Worm (Caenorhabditis elegans): ENCODE data around the gene C37E2.10.
"Not testable (repeated sequence)": the region's sequence is repeated elsewhere in the genome, so short reads cannot be mapped to it uniquely, and the experiment has no call there.

C37E2.10 gene

DNA sequence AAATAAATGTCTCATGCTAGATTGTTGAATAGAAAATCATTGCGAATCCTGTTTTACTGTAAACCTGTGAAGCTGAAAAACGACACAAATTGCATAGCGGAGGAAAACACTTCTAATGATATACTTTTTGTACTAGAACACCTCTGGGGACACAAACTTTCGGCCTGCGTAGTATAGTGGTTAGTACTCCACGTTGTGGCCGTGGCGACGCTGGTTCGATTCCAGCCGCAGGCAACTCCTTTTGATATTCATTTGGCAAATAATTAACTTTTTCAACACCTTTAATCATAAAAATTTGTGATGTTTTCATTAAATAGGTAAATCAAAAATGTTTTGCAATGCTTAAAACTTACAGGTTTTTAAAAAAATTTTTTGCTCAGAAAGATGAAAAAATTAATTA, 43.9 kb upstream of the C37E2.10 start (continued):
- TF ChIP-seq ceh-20 (GFP tag; IDR thresholded peaks at IDR 0.05), result 0 out of 2 replicates have a peak, but pooled peaks have one; percentile 27
- TF ChIP-seq nhr-76 (tag; optimal IDR thresholded peaks at IDR 0.05), result no peak
- TF ChIP-seq mxl-3 (GFP tag; optimal IDR thresholded peaks at IDR 0.05), result no peak
- TF ChIP-seq sdz-12 (GFP tag; optimal IDR thresholded peaks at IDR 0.05), result no peak
- no peak for TF ChIP-seq nhr-25 (tag; optimal IDR thresholded peaks at IDR 0.05; ENCODE audit: borderline replicate concordance, insufficient read depth)
- TF ChIP-seq zip-11 (GFP tag; IDR thresholded peaks at IDR 0.05), result no peak
- TF ChIP-seq tag-97 (GFP tag; IDR thresholded peaks at IDR 0.05), result no peak
- no peak for TF ChIP-seq F44E2.7 (GFP tag; IDR thresholded peaks at IDR 0.05)
- no peak for TF ChIP-seq ces-1 (GFP tag; optimal IDR thresholded peaks at IDR 0.05)
- no peak for TF ChIP-seq Y5F2A.4 (GFP tag; optimal IDR thresholded peaks at IDR 0.05)
- no peak for TF ChIP-seq nhr-102 (tag; optimal IDR thresholded peaks at IDR 0.05)
- no peak for TF ChIP-seq zfp-2 (tag; optimal IDR thresholded peaks at IDR 0.05)
- TF ChIP-seq nhr-28 (tag; optimal IDR thresholded peaks at IDR 0.05), result no peak
- TF ChIP-seq F10B5.3 (tag; optimal IDR thresholded peaks at IDR 0.05), result no peak
- peak; percentile 39 for TF ChIP-seq dmd-6 (GFP tag; IDR thresholded peaks at IDR 0.05)
- no peak for TF ChIP-seq ztf-11 (tag; optimal IDR thresholded peaks at IDR 0.05)
- no peak for TF ChIP-seq hif-1 (tag; optimal IDR thresholded peaks at IDR 0.05)
- peak; percentile 47; the same call in 1 of the 2 replicates for TF ChIP-seq T26A8.4 (GFP tag; IDR thresholded peaks at IDR 0.05)

DNA sequence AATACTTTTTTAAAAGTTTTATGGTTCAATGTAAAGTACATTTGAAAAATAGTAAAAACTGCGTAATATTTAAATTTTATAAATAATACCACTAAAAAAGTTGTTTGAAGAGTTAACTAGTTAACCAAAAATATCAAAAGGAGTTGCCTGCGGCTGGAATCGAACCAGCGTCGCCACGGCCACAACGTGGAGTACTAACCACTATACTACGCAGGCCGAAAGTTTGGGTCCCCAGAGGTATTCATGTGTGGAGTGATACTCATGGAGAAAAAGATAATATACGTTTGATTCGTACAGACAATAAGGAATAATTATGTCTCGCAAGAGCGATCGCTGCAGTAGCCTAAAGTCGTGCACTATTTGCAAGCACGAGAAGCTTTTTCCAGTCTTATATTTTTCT, 42.0 kb upstream of the C37E2.10 start:
- peak; percentile 43 for TF ChIP-seq duxl-1 (tag; optimal IDR thresholded peaks at IDR 0.05; ENCODE audit: poor library complexity)
- peak; percentile 62 for TF ChIP-seq lin-38 (GFP tag; IDR thresholded peaks at IDR 0.05)
- TF ChIP-seq mes-2 (tag; optimal IDR thresholded peaks at IDR 0.05; ENCODE audit: poor library complexity, severe bottlenecking), result peak; percentile 25
- TF ChIP-seq daf-19 (GFP tag; conservative IDR thresholded peaks at IDR 0.05), result peak; percentile 68; the same call in 1 of the 2 replicates
- TF ChIP-seq daf-16 (GFP tag; optimal IDR thresholded peaks at IDR 0.05), result not testable (repeated sequence)
- peak; percentile 10 for TF ChIP-seq daf-16 (tag; optimal IDR thresholded peaks at IDR 0.05)
- 0 out of 2 replicates have a peak, but pooled peaks have one; percentile 44 for TF ChIP-seq Y105C5A.15 (GFP tag; IDR thresholded peaks at IDR 0.05)
- TF ChIP-seq vab-7 (GFP tag; IDR thresholded peaks at IDR 0.05), result 0 out of 2 replicates have a peak, but pooled peaks have one; percentile 45
- TF ChIP-seq madf-5 (GFP tag; IDR thresholded peaks at IDR 0.05), result 0 out of 4 replicates have a peak, but pooled peaks of 1 of the 2 experiments have one; percentile 11
- peak; percentile 34; the same call in 1 of the 2 replicates for TF ChIP-seq dmd-6 (GFP tag; IDR thresholded peaks at IDR 0.05)
- 0 out of 2 replicates have a peak, but pooled peaks have one; percentile 13 for TF ChIP-seq lin-29 (GFP tag; IDR thresholded peaks at IDR 0.05)
- TF ChIP-seq lim-7 (GFP tag; IDR thresholded peaks at IDR 0.05), result peak; percentile 58; the same call in 1 of the 2 replicates
- TF ChIP-seq T26A8.4 (GFP tag; IDR thresholded peaks at IDR 0.05), result peak; percentile 54; the same call in 1 of the 2 replicates
- TF ChIP-seq F44E2.7 (GFP tag; IDR thresholded peaks at IDR 0.05), result 0 out of 2 replicates have a peak, but pooled peaks have one; percentile 42
- TF ChIP-seq egl-43 (GFP tag; IDR thresholded peaks at IDR 0.05), result peak; percentile 78; the same call in 1 of the 2 replicates

DNA sequence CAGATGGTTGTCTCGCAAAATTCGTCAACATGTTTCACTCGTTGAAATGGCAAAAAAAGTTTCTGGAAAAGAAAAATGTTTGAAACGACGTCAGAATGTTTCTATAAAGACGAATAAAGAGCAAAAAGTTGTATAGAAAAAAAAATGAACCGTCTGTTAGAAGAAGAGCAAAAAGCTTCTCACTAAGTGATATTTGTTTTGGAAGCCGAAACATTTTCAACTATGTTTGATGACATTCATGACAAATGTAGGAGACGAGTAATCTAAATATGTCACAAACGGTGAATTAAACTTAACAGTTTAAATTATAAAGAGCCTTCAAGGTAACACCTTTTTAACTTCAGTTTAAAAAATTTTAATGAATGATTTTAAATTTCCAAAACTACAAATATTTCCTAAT, 38.7 kb upstream of the C37E2.10 start, which contains the start of gene nkat-1:
nkat-1 (minus strand) TSS at position 101 of the 400 bp plus-strand sequence.
- TF ChIP-seq T20F7.1 (GFP tag; optimal IDR thresholded peaks at IDR 0.05) (no peak), zag-1 (tag; optimal IDR thresholded peaks at IDR 0.05) (no peak), mxl-2 (GFP tag; conservative IDR thresholded peaks at IDR 0.05) (no peak), attf-4 (tag; optimal IDR thresholded peaks at IDR 0.05) (no peak), nhr-25 (tag; optimal IDR thresholded peaks at IDR 0.05; ENCODE audit: borderline replicate concordance, insufficient read depth) (no peak), dpl-1 (GFP tag; optimal IDR thresholded peaks at IDR 0.05) (no peak), Y48G9A.11 (GFP tag; IDR thresholded peaks at IDR 0.05) (no peak), Y105C5A.15 (GFP tag; IDR thresholded peaks at IDR 0.05) (no peak)

Data from whole organism, L4 larva.